Worm (Caenorhabditis elegans) whole organism, L1 larva: ENCODE results near the gene clc-7.

ENCODE experiments used
- C16A3.4 ChIP-seq: fragments of 150-350 bp; optimal IDR thresholded peaks from 2 replicates; lab custom pipeline; 2014; ENCODE audit warnings: missing biosample characterization, missing genetic modification characterization
- F16B12.6 ChIP-seq: fragments of 150-350 bp; optimal IDR thresholded peaks from 2 replicates; lab custom pipeline; 2014; ENCODE audit warnings: missing biosample characterization, missing genetic modification characterization
- Y116A8C.19 ChIP-seq: sonication (generic microtip); optimal IDR thresholded peaks from 2 replicates; lab custom pipeline; 2016; ENCODE audit warnings: missing compliant biosample characterization, missing genetic modification characterization, borderline replicate concordance
- aha-1 ChIP-seq: fragments of 150-350 bp; optimal IDR thresholded peaks from 2 replicates; lab custom pipeline; 2014; ENCODE audit warnings: missing biosample characterization, missing genetic modification characterization
- blmp-1 ChIP-seq: fragments of 150-350 bp; optimal IDR thresholded peaks from 2 replicates; lab custom pipeline; 2014; ENCODE audit warnings: missing biosample characterization, missing genetic modification characterization
- ceh-63 ChIP-seq: fragments of 200-800 bp; sonication (Bioruptor generic); optimal IDR thresholded peaks from 2 replicates; lab custom pipeline; 2018; ENCODE audit warnings: mild to moderate bottlenecking, missing genetic modification characterization, missing compliant biosample characterization
- ceh-8 ChIP-seq: fragments of 200-800 bp; sonication (Bioruptor generic); optimal IDR thresholded peaks from 2 replicates; lab custom pipeline; 2018; ENCODE audit warnings: mild to moderate bottlenecking, missing genetic modification characterization, moderate library complexity, missing compliant biosample characterization
- ceh-88 ChIP-seq: fragments of 200-800 bp; sonication (Bioruptor generic); IDR thresholded peaks from 2 replicates; pipeline ENCODE4 v1.3.6; 2022; ENCODE audit warnings: missing genetic modification characterization, missing compliant biosample characterization
- ceh-90 ChIP-seq: sonication (generic microtip); optimal IDR thresholded peaks from 2 replicates; lab custom pipeline; 2016; ENCODE audit warnings: missing genetic modification characterization, missing compliant biosample characterization
- efl-1 ChIP-seq, 4 experiments: fragments of 150-350 bp; optimal IDR thresholded peaks in 3 of 4; peaks in 1 of 4; 1 replicate in 1 of 4; 2 replicates in 3 of 4; lab custom pipeline; 2014; ENCODE audit warnings: missing biosample characterization in 2 of 4, missing genetic modification characterization in 2 of 4, missing genetic modification reagents in 2 of 4
- elt-3 ChIP-seq, 6 experiments: fragments of 150-350 bp in 1 of 6; sonication (generic microtip); optimal IDR thresholded peaks; 2 replicates each; lab custom pipeline; 2017 to 2018; ENCODE audit warnings: missing biosample characterization in 6 of 6, missing genetic modification characterization in 6 of 6, inconsistent platforms in 1 of 6
- fkh-10 ChIP-seq: sonication (generic microtip); optimal IDR thresholded peaks from 2 replicates; lab custom pipeline; 2017; ENCODE audit warnings: missing biosample characterization, missing genetic modification reagents, missing genetic modification characterization
- fkh-4 ChIP-seq: sonication (generic microtip); optimal IDR thresholded peaks from 2 replicates; lab custom pipeline; 2016; ENCODE audit warnings: missing compliant biosample characterization, missing genetic modification characterization, borderline replicate concordance
- irx-1 ChIP-seq: sonication (generic microtip); optimal IDR thresholded peaks from 2 replicates; lab custom pipeline; 2016; ENCODE audit warnings: missing genetic modification characterization, missing compliant biosample characterization
- lin-14 ChIP-seq: fragments of 200-800 bp; sonication (Bioruptor generic); optimal IDR thresholded peaks from 2 replicates; lab custom pipeline; 2018; ENCODE audit warnings: mild to moderate bottlenecking, missing genetic modification characterization, moderate library complexity, missing compliant biosample characterization
- lin-15B ChIP-seq: fragments of 150-350 bp; sonication (generic microtip); optimal IDR thresholded peaks from 3 replicates; lab custom pipeline; 2014; ENCODE audit warnings: missing biosample characterization, missing genetic modification characterization
- lin-35 ChIP-seq, 2 experiments: fragments of 150-350 bp; optimal IDR thresholded peaks; 2 replicates each; lab custom pipeline; 2014; ENCODE audit warnings: missing biosample characterization in 2 of 2, missing genetic modification characterization in 2 of 2, missing genetic modification reagents in 2 of 2
- lin-39 ChIP-seq: fragments of 150-350 bp; optimal IDR thresholded peaks from 2 replicates; lab custom pipeline; 2014; ENCODE audit warnings: missing biosample characterization, missing genetic modification reagents, missing genetic modification characterization
- mdl-1 ChIP-seq, 2 experiments: fragments of 150-350 bp; optimal IDR thresholded peaks; 2 replicates each; lab custom pipeline; 2014 to 2017; ENCODE audit warnings: missing biosample characterization in 2 of 2, missing genetic modification characterization in 2 of 2, inconsistent platforms in 1 of 2
- mep-1 ChIP-seq: fragments of 150-350 bp; optimal IDR thresholded peaks from 2 replicates; lab custom pipeline; 2014; ENCODE audit warnings: missing biosample characterization, missing genetic modification characterization
- nhr-11 ChIP-seq: fragments of 150-350 bp; optimal IDR thresholded peaks from 2 replicates; lab custom pipeline; 2014; ENCODE audit warnings: missing biosample characterization, missing genetic modification characterization
- nhr-12 ChIP-seq: sonication (generic microtip); optimal IDR thresholded peaks from 2 replicates; lab custom pipeline; 2017; ENCODE audit warnings: missing biosample characterization, missing genetic modification characterization
- nhr-19 ChIP-seq: fragments of 200-800 bp; sonication (Bioruptor generic); conservative IDR thresholded peaks from 2 replicates; pipeline ENCODE4 v1.3.6; 2022; ENCODE audit warnings: missing genetic modification characterization, missing compliant biosample characterization
- nhr-237 ChIP-seq: fragments of 150-350 bp; optimal IDR thresholded peaks from 2 replicates; lab custom pipeline; 2014; ENCODE audit warnings: missing biosample characterization, missing genetic modification characterization
- nhr-71 ChIP-seq: sonication (generic microtip); optimal IDR thresholded peaks from 2 replicates; lab custom pipeline; 2016; ENCODE audit warnings: mild to moderate bottlenecking, missing genetic modification characterization, moderate library complexity, missing compliant biosample characterization
- nhr-76 ChIP-seq: sonication (generic microtip); optimal IDR thresholded peaks from 2 replicates; lab custom pipeline; 2017; ENCODE audit warnings: missing biosample characterization, missing genetic modification characterization
- nhr-90 ChIP-seq: sonication (generic microtip); optimal IDR thresholded peaks from 2 replicates; lab custom pipeline; 2016; ENCODE audit warnings: mild to moderate bottlenecking, missing genetic modification characterization, missing compliant biosample characterization; ENCODE audit not compliant: poor library complexity
- pag-3 ChIP-seq: sonication (generic microtip); optimal IDR thresholded peaks from 2 replicates; lab custom pipeline; 2017; ENCODE audit warnings: missing genetic modification characterization, mild to moderate bottlenecking, missing compliant biosample characterization, antibody characterized with exemption, borderline replicate concordance; ENCODE audit not compliant: insufficient read depth
- pqm-1 ChIP-seq: sonication (generic microtip); optimal IDR thresholded peaks from 3 replicates; lab custom pipeline; 2017; ENCODE audit warnings: missing biosample characterization, missing genetic modification characterization
- snpc-4 ChIP-seq: fragments of 150-350 bp; optimal IDR thresholded peaks from 2 replicates; lab custom pipeline; 2014; ENCODE audit warnings: missing biosample characterization, missing genetic modification characterization
- snu-23 ChIP-seq: sonication (generic microtip); optimal IDR thresholded peaks from 2 replicates; lab custom pipeline; 2016; ENCODE audit warnings: missing genetic modification characterization, missing compliant biosample characterization
- sup-37 ChIP-seq: fragments of 200-800 bp; sonication (Bioruptor generic); optimal IDR thresholded peaks from 2 replicates; lab custom pipeline; 2018; ENCODE audit warnings: mild to moderate bottlenecking, missing genetic modification characterization, missing compliant biosample characterization
- swsn-7 ChIP-seq: sonication (generic microtip); optimal IDR thresholded peaks from 2 replicates; lab custom pipeline; 2016; ENCODE audit warnings: missing genetic modification characterization, missing compliant biosample characterization
- tbx-2 ChIP-seq: sonication (generic microtip); optimal IDR thresholded peaks from 2 replicates; lab custom pipeline; 2016; ENCODE audit warnings: missing genetic modification characterization, missing compliant biosample characterization
- tlp-1 ChIP-seq: fragments of 150-350 bp; optimal IDR thresholded peaks from 2 replicates; lab custom pipeline; 2014; ENCODE audit warnings: missing biosample characterization, missing genetic modification characterization
- zag-1 ChIP-seq: fragments of 150-350 bp; optimal IDR thresholded peaks from 2 replicates; lab custom pipeline; 2014; ENCODE audit warnings: missing biosample characterization, missing genetic modification characterization
- zip-4 ChIP-seq: fragments of 200-800 bp; sonication (Bioruptor generic); optimal IDR thresholded peaks from 2 replicates; lab custom pipeline; 2018; ENCODE audit warnings: mild to moderate bottlenecking, missing genetic modification characterization, moderate library complexity, missing compliant biosample characterization
- ztf-11 ChIP-seq, 2 experiments: sonication (generic microtip); optimal IDR thresholded peaks; 2 replicates each; lab custom pipeline; 2016 to 2017; ENCODE audit warnings: missing genetic modification characterization in 2 of 2, missing biosample characterization in 1 of 2, missing compliant biosample characterization in 1 of 2

The clc-7 gene

ce11 chrX:5063750-5064652 lies 3.9 kb upstream of the clc-7 start, which contains the start of gene C24H10.2 (continued):
- no peak for TF ChIP-seq ceh-63 (GFP tag; lab: Kevin White, UChicago)
- TF ChIP-seq sup-37 (GFP tag; lab: Kevin White, UChicago): no peak
- no peak for TF ChIP-seq pqm-1 (tag; lab: Kevin White, UChicago)
- no peak for TF ChIP-seq nhr-11 (tag; lab: Kevin White, UChicago)
- peak; percentile 44 for TF ChIP-seq C16A3.4 (tag; lab: Kevin White, UChicago)
- no peak for TF ChIP-seq lin-15B (tag; lab: Kevin White, UChicago)
- TF ChIP-seq nhr-12 (tag; lab: Kevin White, UChicago): no peak
- TF ChIP-seq fkh-10 (GFP tag; lab: Kevin White, UChicago): peak; percentile 48
- no peak for TF ChIP-seq nhr-19
- TF ChIP-seq F16B12.6: no peak
- peak in 1 of 2 experiments; percentile 32 for TF ChIP-seq lin-35 (GFP tag; optimal IDR thresholded peaks at IDR 0.05; lab: Kevin White, UChicago)
- TF ChIP-seq ztf-11 (tag; optimal IDR thresholded peaks at IDR 0.05; lab: Kevin White, UChicago): no peak
- TF ChIP-seq Y116A8C.19 (tag; lab: Kevin White, UChicago): no peak
- no peak for TF ChIP-seq ceh-90
- TF ChIP-seq lin-39 (tag; lab: Kevin White, UChicago): no peak
- peak; percentile 1 for TF ChIP-seq tbx-2
- TF ChIP-seq swsn-7 (tag; lab: Kevin White, UChicago): no peak
- TF ChIP-seq pag-3 (tag; lab: Kevin White, UChicago): no peak
- peak in 1 of 2 experiments; percentile 7 for TF ChIP-seq mdl-1 (tag; optimal IDR thresholded peaks at IDR 0.05; lab: Kevin White, UChicago)
- no peak for TF ChIP-seq nhr-237 (tag; lab: Kevin White, UChicago)
- TF ChIP-seq nhr-71 (tag; lab: Kevin White, UChicago): peak; percentile 59
- no peak for TF ChIP-seq ceh-8 (GFP tag; lab: Kevin White, UChicago)
- no peak for TF ChIP-seq mep-1 (tag; lab: Kevin White, UChicago)
- TF ChIP-seq aha-1 (tag; lab: Kevin White, UChicago): no peak
- TF ChIP-seq nhr-76: no peak
- no peak for TF ChIP-seq zip-4 (GFP tag; lab: Kevin White, UChicago)
- TF ChIP-seq snpc-4: no peak
- no peak for TF ChIP-seq tlp-1 (tag; lab: Kevin White, UChicago)
- no peak for TF ChIP-seq ceh-88
- peak; percentile 56 for TF ChIP-seq snu-23 (GFP tag; lab: Kevin White, UChicago)
- no peak for TF ChIP-seq irx-1
- TF ChIP-seq nhr-90 (tag; lab: Kevin White, UChicago): no peak
- TF ChIP-seq fkh-4 (tag; lab: Kevin White, UChicago): no peak

- no peak for TF ChIP-seq ceh-88
- TF ChIP-seq zag-1 (tag; lab: Kevin White, UChicago): no peak
- TF ChIP-seq efl-1 (optimal IDR thresholded peaks at IDR 0.05; lab: Kevin White, UChicago): no peak
- TF ChIP-seq efl-1 (GFP tag; optimal IDR thresholded peaks at IDR 0.05 in 1 of 2; lab: Kevin White, UChicago): peak in 1 of 2 experiments; percentile 79
- TF ChIP-seq, all 84 proteins: peak for 1
Measured at ce11 chrX:5066570-5066969, 1.3 kb upstream of the clc-7 start.

ce11 chrX:5071025-5071424 lies 3.1 kb downstream of the clc-7 start:
- peak; percentile 85 for TF ChIP-seq blmp-1
- no peak for TF ChIP-seq elt-3 (tag; optimal IDR thresholded peaks at IDR 0.05; lab: Kevin White, UChicago)
- TF ChIP-seq lin-14: peak; percentile 8
